Worm (Caenorhabditis elegans): Measurements from ENCODE around the gene acdh-11.

DNA sequence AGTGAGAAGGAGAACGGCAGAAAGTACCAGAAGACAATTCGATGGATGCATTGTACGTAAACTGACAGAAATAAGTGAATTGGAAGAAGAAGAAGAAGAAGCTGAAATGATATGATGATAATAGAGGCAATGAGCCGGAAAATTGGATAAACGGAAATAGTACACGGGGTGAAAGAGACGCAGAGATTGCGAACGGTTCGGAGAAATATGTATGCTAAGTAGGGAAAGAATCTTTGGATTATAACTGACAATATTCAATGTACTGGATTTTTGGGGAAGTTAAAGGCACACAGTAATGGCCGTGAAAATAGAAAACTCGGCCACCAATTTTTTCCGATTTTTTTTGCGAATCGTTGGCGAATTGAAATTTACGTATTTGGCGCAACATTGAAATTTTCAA, 9.3 kb downstream of the acdh-11 start, which contains the start of gene Y45F3A.4:
- no peak for TF ChIP-seq fkh-10 (GFP tag; optimal IDR thresholded peaks at IDR 0.05)
- no peak for TF ChIP-seq pha-4 (tag; optimal IDR thresholded peaks at IDR 0.05)
- TF ChIP-seq skn-1 (tag; optimal IDR thresholded peaks at IDR 0.05) = no peak
- no peak for TF ChIP-seq ceh-82 (tag; optimal IDR thresholded peaks at IDR 0.05)
- TF ChIP-seq zag-1 (tag; optimal IDR thresholded peaks at IDR 0.05) = no peak
- no peak for TF ChIP-seq lsy-12 (tag; optimal IDR thresholded peaks at IDR 0.05)
